Worm (Caenorhabditis elegans) whole organism, L2 larva: ENCODE results near the gene F37B12.1.

Experiments
- C34F6.9 ChIP-seq: fragments of 150-350 bp; optimal IDR thresholded peaks from 2 replicates; lab custom pipeline; 2014; ENCODE audit warnings: missing biosample characterization, missing genetic modification characterization
- F13H6.1 ChIP-seq: sonication (generic microtip); optimal IDR thresholded peaks from 2 replicates; lab custom pipeline; 2016; ENCODE audit warnings: missing genetic modification characterization, missing compliant biosample characterization
- alr-1 ChIP-seq: fragments of 150-350 bp; optimal IDR thresholded peaks from 2 replicates; lab custom pipeline; 2014; ENCODE audit warnings: missing biosample characterization, missing genetic modification characterization
- ama-1 ChIP-seq: fragments of 150-350 bp; optimal IDR thresholded peaks from 2 replicates; lab custom pipeline; 2018; ENCODE audit warnings: inconsistent platforms
- blmp-1 ChIP-seq: sonication (generic microtip); optimal IDR thresholded peaks from 2 replicates; lab custom pipeline; 2017; ENCODE audit warnings: missing genetic modification characterization, mild to moderate bottlenecking, missing compliant biosample characterization, antibody characterized with exemption, moderate library complexity; ENCODE audit not compliant: insufficient read depth
- ceh-16 ChIP-seq: fragments of 150-350 bp; optimal IDR thresholded peaks from 2 replicates; lab custom pipeline; 2014; ENCODE audit warnings: missing biosample characterization, missing genetic modification characterization
- crh-2 ChIP-seq: sonication (generic microtip); optimal IDR thresholded peaks from 2 replicates; lab custom pipeline; 2017; ENCODE audit warnings: missing biosample characterization, missing genetic modification characterization
- dmd-4 ChIP-seq: sonication (generic microtip); optimal IDR thresholded peaks from 2 replicates; lab custom pipeline; 2017; ENCODE audit warnings: missing biosample characterization, missing genetic modification characterization
- egl-27 ChIP-seq: sonication (generic microtip); optimal IDR thresholded peaks from 3 replicates; lab custom pipeline; 2017; ENCODE audit warnings: missing biosample characterization, missing genetic modification reagents, missing genetic modification characterization
- elt-3 ChIP-seq: sonication (generic microtip); optimal IDR thresholded peaks from 2 replicates; lab custom pipeline; 2017; ENCODE audit warnings: missing biosample characterization, missing genetic modification characterization
- fos-1 ChIP-seq: fragments of 150-350 bp; optimal IDR thresholded peaks from 2 replicates; lab custom pipeline; 2014; ENCODE audit warnings: missing biosample characterization, missing genetic modification characterization
- gmeb-1 ChIP-seq: fragments of 150-350 bp; optimal IDR thresholded peaks from 2 replicates; lab custom pipeline; 2014; ENCODE audit warnings: missing biosample characterization, missing genetic modification characterization
- lin-11 ChIP-seq: fragments of 150-350 bp; sonication (generic microtip); optimal IDR thresholded peaks from 2 replicates; lab custom pipeline; 2014; ENCODE audit warnings: missing biosample characterization, missing genetic modification characterization, inconsistent platforms, mixed read lengths
- lin-13 ChIP-seq: fragments of 150-350 bp; optimal IDR thresholded peaks from 2 replicates; lab custom pipeline; 2014; ENCODE audit warnings: missing biosample characterization, missing genetic modification reagents, missing genetic modification characterization
- lsy-2 ChIP-seq, 2 experiments: fragments of 150-350 bp in 1 of 2; sonication (generic microtip) in 1 of 2; optimal IDR thresholded peaks; 2 replicates each; lab custom pipeline; 2014 to 2017; ENCODE audit warnings: missing biosample characterization in 2 of 2, missing genetic modification characterization in 2 of 2
- mab-5 ChIP-seq: fragments of 150-350 bp; optimal IDR thresholded peaks from 2 replicates; lab custom pipeline; 2014; ENCODE audit warnings: missing biosample characterization, missing genetic modification characterization
- mdl-1 ChIP-seq, 2 experiments: fragments of 150-350 bp in 1 of 2; sonication (generic microtip) in 1 of 2; optimal IDR thresholded peaks; 2 replicates each; lab custom pipeline; 2017; ENCODE audit warnings: missing biosample characterization in 2 of 2, missing genetic modification characterization in 2 of 2
- nhr-10 ChIP-seq: sonication (generic microtip); optimal IDR thresholded peaks from 2 replicates; lab custom pipeline; 2017; ENCODE audit warnings: missing biosample characterization, missing genetic modification characterization
- nhr-12 ChIP-seq: fragments of 150-350 bp; optimal IDR thresholded peaks from 2 replicates; lab custom pipeline; 2014; ENCODE audit warnings: missing biosample characterization, missing genetic modification characterization
- nhr-129 ChIP-seq: fragments of 150-350 bp; optimal IDR thresholded peaks from 2 replicates; lab custom pipeline; 2014; ENCODE audit warnings: missing biosample characterization, missing genetic modification characterization
- nhr-21 ChIP-seq: fragments of 150-350 bp; optimal IDR thresholded peaks from 2 replicates; lab custom pipeline; 2014; ENCODE audit warnings: missing biosample characterization, missing genetic modification characterization
- nhr-23 ChIP-seq: fragments of 150-350 bp; optimal IDR thresholded peaks from 2 replicates; lab custom pipeline; 2014; ENCODE audit warnings: missing biosample characterization, missing genetic modification reagents, missing genetic modification characterization
- nhr-25 ChIP-seq: fragments of 150-350 bp; sonication (generic microtip); optimal IDR thresholded peaks from 3 replicates; lab custom pipeline; 2014; ENCODE audit warnings: missing biosample characterization, missing genetic modification characterization
- nhr-6 ChIP-seq: fragments of 150-350 bp; optimal IDR thresholded peaks from 2 replicates; lab custom pipeline; 2014; ENCODE audit warnings: missing biosample characterization, missing genetic modification characterization
- peb-1 ChIP-seq: fragments of 150-350 bp; optimal IDR thresholded peaks from 2 replicates; lab custom pipeline; 2014; ENCODE audit warnings: missing biosample characterization, missing genetic modification characterization
- sem-4 ChIP-seq: fragments of 150-350 bp; optimal IDR thresholded peaks from 2 replicates; lab custom pipeline; 2014; ENCODE audit warnings: missing biosample characterization, missing genetic modification reagents, missing genetic modification characterization
- skn-1 ChIP-seq: sonication (generic microtip); optimal IDR thresholded peaks from 2 replicates; lab custom pipeline; 2017; ENCODE audit warnings: missing biosample characterization, missing genetic modification characterization
- sma-3 ChIP-seq: sonication (generic microtip); optimal IDR thresholded peaks from 2 replicates; lab custom pipeline; 2016; ENCODE audit warnings: missing genetic modification reagents, missing genetic modification characterization, missing compliant biosample characterization
- sma-9 ChIP-seq, 2 experiments: fragments of 150-350 bp in 1 of 2; sonication (generic microtip) in 1 of 2; optimal IDR thresholded peaks; 2 replicates each; lab custom pipeline; 2014 to 2016; ENCODE audit warnings: missing genetic modification characterization in 2 of 2, mild to moderate bottlenecking in 1 of 2, missing biosample characterization in 1 of 2, missing compliant biosample characterization in 1 of 2, missing genetic modification reagents in 1 of 2, moderate library complexity in 1 of 2
- snpc-4 ChIP-seq: fragments of 150-350 bp; optimal IDR thresholded peaks from 2 replicates; lab custom pipeline; 2014; ENCODE audit warnings: missing biosample characterization, missing genetic modification characterization
- unc-39 ChIP-seq: fragments of 150-350 bp; optimal IDR thresholded peaks from 2 replicates; lab custom pipeline; 2014; ENCODE audit warnings: missing biosample characterization, missing genetic modification characterization
- unc-55 ChIP-seq: fragments of 150-350 bp; sonication (generic microtip); optimal IDR thresholded peaks from 3 replicates; lab custom pipeline; 2014; ENCODE audit warnings: missing biosample characterization, missing genetic modification reagents, missing genetic modification characterization
- zag-1 ChIP-seq: fragments of 150-350 bp; optimal IDR thresholded peaks from 2 replicates; lab custom pipeline; 2014; ENCODE audit warnings: missing biosample characterization, missing genetic modification characterization
- ztf-1 ChIP-seq: fragments of 200-800 bp; sonication (Bioruptor generic); conservative IDR thresholded peaks from 2 replicates; pipeline ENCODE4 v1.3.6; 2022; ENCODE audit warnings: missing genetic modification characterization, missing compliant biosample characterization
- ztf-11 ChIP-seq: sonication (generic microtip); optimal IDR thresholded peaks from 2 replicates; lab custom pipeline; 2017; ENCODE audit warnings: missing biosample characterization, missing genetic modification characterization
- ztf-4 ChIP-seq: fragments of 150-350 bp; optimal IDR thresholded peaks from 2 replicates; lab custom pipeline; 2014; ENCODE audit warnings: missing biosample characterization, missing genetic modification characterization

F37B12.1 gene

ce11 chrII:9063350-9063749, 34.3 kb upstream of the F37B12.1 start:
- TF ChIP-seq nhr-25 (tag; lab: Kevin White, UChicago), result no peak
- no peak for TF ChIP-seq ztf-11
- no peak for TF ChIP-seq snpc-4 (tag; lab: Kevin White, UChicago)
- TF ChIP-seq nhr-12 (tag; lab: Kevin White, UChicago), result no peak
- TF ChIP-seq sma-9 (GFP tag; optimal IDR thresholded peaks at IDR 0.05; lab: Kevin White, UChicago), result no peak
- no peak for TF ChIP-seq sma-9 (tag; optimal IDR thresholded peaks at IDR 0.05; lab: Kevin White, UChicago)
- TF ChIP-seq nhr-23 (tag; lab: Kevin White, UChicago), result no peak
- no peak for TF ChIP-seq sem-4 (tag; lab: Kevin White, UChicago)
- no peak for TF ChIP-seq blmp-1 (tag; lab: Kevin White, UChicago)
- TF ChIP-seq unc-39 (tag; lab: Kevin White, UChicago), result no peak
- no peak for TF ChIP-seq dmd-4 (tag; lab: Kevin White, UChicago)
- no peak for TF ChIP-seq skn-1 (tag; lab: Kevin White, UChicago)
- no peak for TF ChIP-seq nhr-21 (tag; lab: Kevin White, UChicago)
- no peak for TF ChIP-seq nhr-10 (tag; lab: Kevin White, UChicago)
- TF ChIP-seq ceh-16, result no peak

DNA sequence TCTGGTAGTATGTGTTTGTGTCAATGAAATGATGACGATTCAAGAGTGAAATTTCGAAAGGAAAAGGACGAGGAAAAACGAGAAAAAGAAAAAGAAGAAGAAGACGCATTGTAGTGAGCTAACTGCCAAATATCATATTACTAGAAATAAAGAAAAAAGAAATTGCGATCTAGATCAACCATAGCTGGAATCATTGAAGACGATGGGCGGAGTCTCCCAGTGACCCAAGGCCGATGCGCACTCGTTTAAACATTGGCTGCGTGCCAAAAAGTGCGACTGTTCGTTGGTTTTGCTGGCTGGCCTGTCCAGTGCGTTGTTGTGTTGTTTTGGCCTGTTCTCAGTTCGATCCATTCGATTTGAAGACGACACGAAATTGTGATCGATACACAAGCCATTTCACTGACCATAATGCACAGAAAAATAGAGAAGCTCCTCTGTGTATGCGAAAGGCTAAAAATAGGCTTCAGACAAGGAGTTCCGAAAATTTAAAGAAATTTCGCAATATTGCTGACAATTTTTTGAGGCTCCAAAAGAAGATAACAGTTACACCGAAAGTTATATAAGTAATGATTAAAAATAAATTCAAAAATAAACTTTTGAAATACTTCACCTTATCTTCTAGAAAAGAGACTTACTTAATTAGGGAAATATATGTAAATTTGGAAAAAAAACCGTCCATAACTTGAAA, 33.3 kb upstream of the F37B12.1 start:
- TF ChIP-seq unc-55 (GFP tag; lab: Kevin White, UChicago) (peak; percentile 8), nhr-6 (tag; lab: Kevin White, UChicago) (no peak), nhr-25 (tag; lab: Kevin White, UChicago) (peak; percentile 40)

DNA sequence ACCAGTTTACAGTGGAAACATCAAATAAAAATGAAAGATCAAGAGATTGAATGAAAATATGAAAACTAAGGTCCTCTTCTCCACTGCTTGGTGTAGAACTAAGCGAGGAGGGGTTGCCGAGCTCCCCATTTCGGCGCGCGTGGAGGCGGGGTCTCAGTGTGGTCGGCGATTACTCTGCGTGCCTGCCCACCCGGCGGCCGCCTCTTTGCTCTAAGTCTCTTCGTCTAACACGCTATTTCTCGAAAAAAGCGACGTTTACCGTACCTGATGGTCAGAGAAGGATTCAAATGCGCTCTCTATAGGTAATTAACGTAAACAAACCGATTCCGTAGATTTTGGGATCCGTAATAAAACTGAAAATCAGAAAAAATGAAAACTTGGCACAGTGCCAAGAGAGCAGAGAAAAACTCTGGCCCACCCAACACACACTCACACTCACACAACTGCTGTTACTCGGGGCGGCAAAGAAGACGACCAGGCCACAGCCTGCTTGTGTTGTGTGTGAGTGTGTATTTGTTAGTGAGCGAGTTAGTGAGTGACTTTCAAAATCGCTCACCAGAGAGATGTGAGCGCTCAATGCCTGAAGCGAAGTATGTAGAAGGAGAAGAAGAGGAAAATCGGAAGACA, 32.6 kb upstream of the F37B12.1 start:
- peak; percentile 80 for TF ChIP-seq C34F6.9 (tag; lab: Kevin White, UChicago)
- TF ChIP-seq lin-11 (tag; lab: Kevin White, UChicago), result peak; percentile 71
- TF ChIP-seq fos-1 (tag; lab: Kevin White, UChicago), result peak; percentile 62
- TF ChIP-seq F13H6.1 (tag; lab: Kevin White, UChicago), result peak; percentile 84
- no peak for TF ChIP-seq dmd-4 (tag; lab: Kevin White, UChicago)
- TF ChIP-seq gmeb-1 (tag; lab: Kevin White, UChicago), result peak; percentile 40
- TF ChIP-seq zag-1 (tag; lab: Kevin White, UChicago), result peak; percentile 79
- TF ChIP-seq nhr-129 (tag; lab: Kevin White, UChicago), result peak; percentile 95
- peak; percentile 71 for TF ChIP-seq ztf-4 (tag; lab: Kevin White, UChicago)
- TF ChIP-seq egl-27 (tag; lab: Kevin White, UChicago), result peak; percentile 54
- TF ChIP-seq unc-55 (GFP tag; lab: Kevin White, UChicago), result peak; percentile 81
- TF ChIP-seq nhr-10 (tag; lab: Kevin White, UChicago), result no peak
- peak; percentile 43 to 84 for TF ChIP-seq lsy-2 (tag; optimal IDR thresholded peaks at IDR 0.05; lab: Kevin White, UChicago)
- no peak for TF ChIP-seq elt-3
- no peak for TF ChIP-seq peb-1 (tag; lab: Kevin White, UChicago)
- TF ChIP-seq lin-13, result peak; percentile 32
- peak; percentile 24 for TF ChIP-seq ceh-16
- peak; percentile 40 for TF ChIP-seq sem-4 (tag; lab: Kevin White, UChicago)
- TF ChIP-seq sma-3, result peak; percentile 40
- no peak for TF ChIP-seq alr-1 (tag; lab: Kevin White, UChicago)
- TF ChIP-seq snpc-4 (tag; lab: Kevin White, UChicago), result no peak
- peak; percentile 61 for TF ChIP-seq crh-2 (tag; lab: Kevin White, UChicago)
- TF ChIP-seq nhr-23 (tag; lab: Kevin White, UChicago), result no peak
- TF ChIP-seq skn-1 (tag; lab: Kevin White, UChicago), result no peak
- TF ChIP-seq sma-9 (GFP tag; optimal IDR thresholded peaks at IDR 0.05; lab: Kevin White, UChicago), result peak; percentile 63
- no peak for TF ChIP-seq sma-9 (tag; optimal IDR thresholded peaks at IDR 0.05; lab: Kevin White, UChicago)
- TF ChIP-seq nhr-25 (tag; lab: Kevin White, UChicago), result peak; percentile 30
- no peak for TF ChIP-seq ztf-1 (GFP tag; lab: Robert Waterston, UW)
- peak; percentile 40 for TF ChIP-seq mab-5
- TF ChIP-seq ama-1, result peak; percentile 32
- TF ChIP-seq mdl-1 (tag; optimal IDR thresholded peaks at IDR 0.05; lab: Kevin White, UChicago), result peak; percentile 19 to 52
